Worm (Caenorhabditis elegans) whole organism, L1 larva: ENCODE measurements around the gene nas-8.

Source experiments
- aly-2 ChIP-seq: fragments of 150-350 bp; optimal IDR thresholded peaks from 2 replicates; lab custom pipeline; 2014; ENCODE audit warnings: missing biosample characterization, missing genetic modification characterization
- efl-3 ChIP-seq: fragments of 200-800 bp; sonication (Bioruptor generic); optimal IDR thresholded peaks from 2 replicates; lab custom pipeline; 2018; ENCODE audit warnings: mild to moderate bottlenecking, missing genetic modification characterization, missing compliant biosample characterization
- lin-15B ChIP-seq: fragments of 150-350 bp; sonication (generic microtip); optimal IDR thresholded peaks from 3 replicates; lab custom pipeline; 2014; ENCODE audit warnings: missing biosample characterization, missing genetic modification characterization
- lsy-2 ChIP-seq, 2 experiments: fragments of 150-350 bp; optimal IDR thresholded peaks; 2 replicates each; lab custom pipeline; 2014; ENCODE audit warnings: missing biosample characterization in 2 of 2, missing genetic modification characterization in 2 of 2
- nhr-90 ChIP-seq: sonication (generic microtip); optimal IDR thresholded peaks from 2 replicates; lab custom pipeline; 2016; ENCODE audit warnings: mild to moderate bottlenecking, missing genetic modification characterization, missing compliant biosample characterization; ENCODE audit not compliant: poor library complexity
- ztf-11 ChIP-seq, 2 experiments: sonication (generic microtip); optimal IDR thresholded peaks; 2 replicates each; lab custom pipeline; 2016 to 2017; ENCODE audit warnings: missing genetic modification characterization in 2 of 2, missing biosample characterization in 1 of 2, missing compliant biosample characterization in 1 of 2

ce11 chrIV:7158161-7158560 is 43.5 kb downstream of the nas-8 start:
- no peak for TF ChIP-seq lsy-2 (tag; optimal IDR thresholded peaks at IDR 0.05; lab: Kevin White, UChicago)
- TF ChIP-seq ztf-11 (tag; optimal IDR thresholded peaks at IDR 0.05; lab: Kevin White, UChicago), result no peak
- TF ChIP-seq efl-3, result no peak
- no peak for TF ChIP-seq lin-15B (tag; lab: Kevin White, UChicago)
- no peak for TF ChIP-seq nhr-90 (tag; lab: Kevin White, UChicago)
- no peak for TF ChIP-seq aly-2 (tag; lab: Kevin White, UChicago)
